Fruit fly (Drosophila melanogaster): ENCODE measurements around the gene Crag.

Gene Crag

dm6 chrX:8627171-8627570 lies 35.3 kb downstream of the Crag start (continued):
- TF ChIP-seq CG16815 (GFP tag; optimal IDR thresholded peaks at IDR 0.05) (peak; percentile 64), Xbp1 (GFP tag; optimal IDR thresholded peaks at IDR 0.05) (peak; percentile 54), CG10654 (GFP tag; optimal IDR thresholded peaks at IDR 0.05) (peak; percentile 29), Lhr (GFP tag; optimal IDR thresholded peaks at IDR 0.05) (peak; percentile 48), NC2α (GFP tag; optimal IDR thresholded peaks at IDR 0.05) (peak; percentile 45), lilli (GFP tag; optimal IDR thresholded peaks at IDR 0.05) (peak; percentile 59), Lim3 (GFP tag; IDR thresholded peaks at IDR 0.05) (no peak), pros (GFP tag; optimal IDR thresholded peaks at IDR 0.05) (peak; percentile 17), CG8359 (GFP tag; optimal IDR thresholded peaks at IDR 0.05; ENCODE audit: borderline replicate concordance) (peak; percentile 72), ase (GFP tag; IDR thresholded peaks at IDR 0.05) (peak; percentile 77; the same call in 2 of the 3 replicates), CG12942 (GFP tag; optimal IDR thresholded peaks at IDR 0.05) (peak; percentile 10), CG17612 (GFP tag; IDR thresholded peaks at IDR 0.05) (0 out of 2 replicates have a peak, but pooled peaks have one; percentile 33), CG13894 (tag; optimal IDR thresholded peaks at IDR 0.05) (no peak), CG32532 (GFP tag; IDR thresholded peaks at IDR 0.05) (no peak), fd96Cb (tag; optimal IDR thresholded peaks at IDR 0.05) (peak; percentile 80), CG15011 (GFP tag; optimal IDR thresholded peaks at IDR 0.05) (peak; percentile 4), Lpt (GFP tag; optimal IDR thresholded peaks at IDR 0.05) (no peak), Ravus (GFP tag; IDR thresholded peaks at IDR 0.05) (no peak), CG3847 (GFP tag; IDR thresholded peaks at IDR 0.05) (no peak; the same call in 1 of the 2 replicates), corto (GFP tag; optimal IDR thresholded peaks at IDR 0.05) (no peak), Rfx (GFP tag; IDR thresholded peaks at IDR 0.05) (no peak), Fer3 (tag; optimal IDR thresholded peaks at IDR 0.05) (no peak), Dek (tag; optimal IDR thresholded peaks at IDR 0.05) (no peak), Oaz (GFP tag; IDR thresholded peaks at IDR 0.05) (no peak), Dp (GFP tag; optimal IDR thresholded peaks at IDR 0.05) (no peak), CG10321 (GFP tag; IDR thresholded peaks at IDR 0.05) (no peak), CG11247 (GFP tag; IDR thresholded peaks at IDR 0.05) (0 out of 2 replicates have a peak, but pooled peaks have one; percentile 25), CG6654 (GFP tag; optimal IDR thresholded peaks at IDR 0.05) (peak; percentile 57), CG34224 (GFP tag; IDR thresholded peaks at IDR 0.05; ENCODE audit: partially characterized antibody) (no peak), CkIIα-i1 (GFP tag; IDR thresholded peaks at IDR 0.05) (no peak), CG2712 (tag; optimal IDR thresholded peaks at IDR 0.05) (peak; percentile 88), sc (optimal IDR thresholded peaks at IDR 0.05) (no peak), sc (GFP tag; optimal IDR thresholded peaks at IDR 0.05) (peak; percentile 56), CG11504 (tag; optimal IDR thresholded peaks at IDR 0.05) (peak; percentile 83), sens (GFP tag) (peak; percentile 98), CG30431 (GFP tag; optimal IDR thresholded peaks at IDR 0.05) (peak; percentile 58), Atf-2 (GFP tag; optimal IDR thresholded peaks at IDR 0.05) (peak; percentile 25), ranshi (GFP tag; IDR thresholded peaks at IDR 0.05) (peak; percentile 77; the same call in 1 of the 2 replicates), scrt (GFP tag; optimal IDR thresholded peaks at IDR 0.05) (no peak), CG1603 (tag; optimal IDR thresholded peaks at IDR 0.05) (peak; percentile 94), CG3838 (GFP tag; optimal IDR thresholded peaks at IDR 0.05) (no peak), gsb (GFP tag; IDR thresholded peaks at IDR 0.05) (no peak), wor (GFP tag; IDR thresholded peaks at IDR 0.05) (peak; percentile 63), zen (tag; optimal IDR thresholded peaks at IDR 0.05) (peak; percentile 64), CG9876 (GFP tag; optimal IDR thresholded peaks at IDR 0.05) (peak; percentile 47), CG2678 (tag; optimal IDR thresholded peaks at IDR 0.05) (peak; percentile 74), phol (tag; optimal IDR thresholded peaks at IDR 0.05) (peak; percentile 80), z (GFP tag; IDR thresholded peaks at IDR 0.05) (no peak), hbn (GFP tag; IDR thresholded peaks at IDR 0.05; ENCODE audit: partially characterized antibody) (no peak), Fer1 (GFP tag; optimal IDR thresholded peaks at IDR 0.05) (no peak), CG10267 (tag; optimal IDR thresholded peaks at IDR 0.05) (peak; percentile 68), CG2120 (GFP tag; optimal IDR thresholded peaks at IDR 0.05) (no peak)

Measured in whole organism, embryonic.